Worm (Caenorhabditis elegans) whole organism, young adult: ENCODE results near the gene glb-20.

Experiments used
- B0035.1 ChIP-seq: sonication (generic microtip); optimal IDR thresholded peaks from 2 replicates; lab custom pipeline; 2016; ENCODE audit warnings: missing genetic modification characterization, mild to moderate bottlenecking, missing compliant biosample characterization, missing genotype, missing genetic modification reagents
- F33H1.4 ChIP-seq: fragments of 200-800 bp; sonication (Bioruptor generic); IDR thresholded peaks from 2 replicates; pipeline ENCODE4 v1.3.6; 2022; ENCODE audit warnings: missing genetic modification reagents, missing genetic modification characterization, missing compliant biosample characterization
- ama-1 ChIP-seq, 3 experiments: fragments of 150-350 bp in 1 of 3; sonication (generic microtip) in 2 of 3; optimal IDR thresholded peaks; 2 replicates each; lab custom pipeline; 2014 to 2018; ENCODE audit warnings: missing biosample characterization in 2 of 3, missing genetic modification characterization in 2 of 3, missing genetic modification reagents in 2 of 3
- ceh-100 ChIP-seq: fragments of 200-800 bp; sonication (Bioruptor generic); IDR thresholded peaks from 2 replicates; pipeline ENCODE4 v1.3.6; 2022; ENCODE audit warnings: missing genetic modification reagents, missing genetic modification characterization, missing compliant biosample characterization
- him-1 ChIP-seq: sonication (generic microtip); optimal IDR thresholded peaks from 2 replicates; lab custom pipeline; 2016; ENCODE audit warnings: missing genotype, missing genetic modification reagents, missing genetic modification characterization, missing compliant biosample characterization
- lin-35 ChIP-seq, 3 experiments: fragments of 150-350 bp in 2 of 3; sonication (generic microtip) in 1 of 3; optimal IDR thresholded peaks; 2 replicates each; lab custom pipeline; 2014 to 2018; ENCODE audit warnings: missing biosample characterization in 3 of 3, missing genetic modification characterization in 3 of 3, missing genetic modification reagents in 3 of 3
- sea-2 ChIP-seq: fragments of 200-800 bp; sonication (Bioruptor generic); IDR thresholded peaks from 2 replicates; pipeline ENCODE4 v1.3.6; 2022; ENCODE audit warnings: missing genetic modification characterization, missing compliant biosample characterization
- unc-62 ChIP-seq: fragments of 150-350 bp; optimal IDR thresholded peaks from 2 replicates; lab custom pipeline; 2014; ENCODE audit warnings: missing biosample characterization, missing genetic modification reagents, missing genetic modification characterization
- ztf-18 ChIP-seq: sonication (generic microtip); optimal IDR thresholded peaks from 2 replicates; lab custom pipeline; 2016; ENCODE audit warnings: missing genotype, mild to moderate bottlenecking, missing genetic modification characterization, missing compliant biosample characterization

DNA sequence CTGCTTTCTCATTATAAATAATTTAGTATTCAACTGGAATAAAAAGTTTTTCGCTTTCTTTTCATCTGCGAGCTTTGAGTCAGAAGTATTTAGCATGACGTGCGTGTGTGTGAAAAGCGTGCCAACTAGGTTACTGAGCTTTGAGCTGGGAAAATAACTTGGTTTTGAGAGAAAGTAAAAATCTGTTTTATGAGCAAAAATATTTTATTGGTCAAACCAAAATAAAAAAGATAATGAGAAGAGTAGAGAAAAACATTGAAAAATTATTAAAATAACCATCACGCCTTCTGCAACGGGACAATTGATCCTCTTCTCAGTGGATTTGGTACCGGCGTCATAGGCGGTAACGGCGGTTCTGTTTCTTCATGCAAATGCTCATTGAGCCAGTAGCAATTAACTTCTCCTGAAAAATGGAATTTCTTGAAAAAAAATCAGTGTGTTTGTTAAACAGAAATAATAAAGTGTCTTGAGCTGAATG lies 11.4 kb downstream of the glb-20 start:
- no peak for TF ChIP-seq ceh-100 (GFP tag; lab: Robert Waterston, UW)
- TF ChIP-seq sea-2 = no peak
- TF ChIP-seq ama-1 (optimal IDR thresholded peaks at IDR 0.05; lab: Kevin White, UChicago) = peak; percentile 76
- TF ChIP-seq ama-1 (GFP tag; optimal IDR thresholded peaks at IDR 0.05; lab: Kevin White, UChicago) = no peak
- TF ChIP-seq F33H1.4 = no peak
- no peak for TF ChIP-seq unc-62 (GFP tag; lab: Kevin White, UChicago)
- no peak for TF ChIP-seq B0035.1 (tag; lab: Kevin White, UChicago)
- TF ChIP-seq him-1 = no peak
- TF ChIP-seq ztf-18 (tag; lab: Kevin White, UChicago) = no peak
- no peak for TF ChIP-seq lin-35 (GFP tag; optimal IDR thresholded peaks at IDR 0.05; lab: Kevin White, UChicago)
